Fruit fly (Drosophila melanogaster): ENCODE results near the gene CG32086.

CG32086 gene

DNA sequence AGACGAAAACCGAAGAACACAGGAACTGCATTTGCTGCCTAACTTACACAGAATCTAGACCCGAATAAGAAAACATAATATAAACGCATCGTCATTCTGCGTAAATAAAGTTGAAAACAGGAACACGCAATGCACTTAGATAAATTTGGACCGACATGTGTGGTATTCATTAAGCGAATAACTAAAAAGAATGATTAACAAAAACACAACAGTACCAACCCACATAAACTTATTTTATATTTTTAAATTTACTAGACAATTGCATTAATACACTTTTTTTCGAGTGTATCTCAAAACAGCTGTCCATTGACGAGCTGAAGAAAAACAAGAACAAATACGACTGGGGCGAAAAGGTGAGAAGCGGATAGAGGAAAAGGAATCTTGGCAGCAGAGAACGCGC lies 29.5 kb downstream of the CG32086 start (continued):
- TF ChIP-seq p53 (GFP tag; optimal IDR thresholded peaks at IDR 0.05) = peak; percentile 9
- peak; percentile 40 for TF ChIP-seq pros (GFP tag; optimal IDR thresholded peaks at IDR 0.05)
- no peak for TF ChIP-seq tna (GFP tag; IDR thresholded peaks at IDR 0.05; ENCODE audit: partially characterized antibody)
- TF ChIP-seq BEAF-32 (GFP tag; optimal IDR thresholded peaks at IDR 0.05) = no peak
- no peak for TF ChIP-seq CG7963 (GFP tag; IDR thresholded peaks at IDR 0.05; ENCODE audit: partially characterized antibody)
- TF ChIP-seq emc (GFP tag; optimal IDR thresholded peaks at IDR 0.05) = no peak
- TF ChIP-seq Hr51 (GFP tag; optimal IDR thresholded peaks at IDR 0.05) = peak; percentile 62 to 67
- peak; percentile 24 for TF ChIP-seq grn (GFP tag; optimal IDR thresholded peaks at IDR 0.05)
- no peak for TF ChIP-seq CG16779 (GFP tag; IDR thresholded peaks at IDR 0.05)
- peak; percentile 80 for TF ChIP-seq CG7556 (GFP tag; optimal IDR thresholded peaks at IDR 0.05)
- TF ChIP-seq CG3065 (GFP tag; optimal IDR thresholded peaks at IDR 0.05) = peak; percentile 73
- TF ChIP-seq Med (GFP tag) = peak; percentile 91
- peak; percentile 12 for TF ChIP-seq CG9797 (GFP tag; optimal IDR thresholded peaks at IDR 0.05)
- 0 out of 2 replicates have a peak, but pooled peaks have one; percentile 17 for TF ChIP-seq CG10321 (GFP tag; IDR thresholded peaks at IDR 0.05)
- TF ChIP-seq toy (GFP tag; IDR thresholded peaks at IDR 0.05) = no peak
- TF ChIP-seq Camta (GFP tag; optimal IDR thresholded peaks at IDR 0.05) = peak; percentile 82
- peak; percentile 15 for TF ChIP-seq trh (GFP tag; optimal IDR thresholded peaks at IDR 0.05)
- TF ChIP-seq CG10366 (GFP tag; IDR thresholded peaks at IDR 0.05) = peak; percentile 73
- peak; percentile 85 for TF ChIP-seq CG1529 (GFP tag; optimal IDR thresholded peaks at IDR 0.05)
- peak; percentile 40; the same call in 1 of the 2 replicates for TF ChIP-seq E2f2 (GFP tag; IDR thresholded peaks at IDR 0.05)
- peak; percentile 73 for TF ChIP-seq CG32772 (GFP tag; IDR thresholded peaks at IDR 0.05)
- TF ChIP-seq CG12769 (tag; optimal IDR thresholded peaks at IDR 0.05) = peak; percentile 46
- TF ChIP-seq chif (GFP tag; optimal IDR thresholded peaks at IDR 0.05) = peak; percentile 83 to 90
- peak; percentile 56; the same call in 1 of the 2 replicates for TF ChIP-seq CG32532 (GFP tag; IDR thresholded peaks at IDR 0.05)
- peak; percentile 60 for TF ChIP-seq CG10147 (GFP tag; optimal IDR thresholded peaks at IDR 0.05)
- peak; percentile 96 for TF ChIP-seq CG14710 (tag; optimal IDR thresholded peaks at IDR 0.05)
- peak; percentile 48 for TF ChIP-seq CG12299 (tag; optimal IDR thresholded peaks at IDR 0.05)
- no peak for TF ChIP-seq Hand (GFP tag; optimal IDR thresholded peaks at IDR 0.05)
- TF ChIP-seq lola (GFP tag; optimal IDR thresholded peaks at IDR 0.05) = peak in 1 of 3 experiments; percentile 96
- TF ChIP-seq Rx (GFP tag; IDR thresholded peaks at IDR 0.05) = peak; percentile 56; the same call in 1 of the 2 replicates
- peak; percentile 64 for TF ChIP-seq ewg (GFP tag; optimal IDR thresholded peaks at IDR 0.05)
- TF ChIP-seq Dip2 (GFP tag; IDR thresholded peaks at IDR 0.05) = no peak
- TF ChIP-seq CG4404 (GFP tag; IDR thresholded peaks at IDR 0.05) = peak; percentile 90
- peak; percentile 20 for TF ChIP-seq mam (GFP tag; optimal IDR thresholded peaks at IDR 0.05)
- peak; percentile 72 for TF ChIP-seq jing (GFP tag; optimal IDR thresholded peaks at IDR 0.05)
- peak; percentile 82 for TF ChIP-seq CG1602 (GFP tag; optimal IDR thresholded peaks at IDR 0.05)
- peak; percentile 49 for TF ChIP-seq BtbVII (GFP tag; optimal IDR thresholded peaks at IDR 0.05)
- TF ChIP-seq CG10274 (GFP tag; optimal IDR thresholded peaks at IDR 0.05) = peak; percentile 31
- TF ChIP-seq chm (GFP tag; IDR thresholded peaks at IDR 0.05) = peak; percentile 82; the same call in 1 of the 2 replicates
- TF ChIP-seq CG11696 (GFP tag; IDR thresholded peaks at IDR 0.05) = peak; percentile 67
- TF ChIP-seq Oli (tag; optimal IDR thresholded peaks at IDR 0.05) = peak; percentile 84
- no peak for TF ChIP-seq CG2129 (GFP tag; IDR thresholded peaks at IDR 0.05; ENCODE audit: partially characterized antibody)
- peak; percentile 43; the same call in 1 of the 2 replicates for TF ChIP-seq Rfx (GFP tag; IDR thresholded peaks at IDR 0.05)
- no peak for TF ChIP-seq Taf1 (GFP tag; IDR thresholded peaks at IDR 0.05)
- TF ChIP-seq CG14441 (GFP tag; IDR thresholded peaks at IDR 0.05) = peak; percentile 68
- peak; percentile 86 for TF ChIP-seq unpg (GFP tag; optimal IDR thresholded peaks at IDR 0.05)
- peak; percentile 63 for TF ChIP-seq CG7987 (GFP tag; optimal IDR thresholded peaks at IDR 0.05)
- 0 out of 3 replicates have a peak, but pooled peaks have one; percentile 21 for TF ChIP-seq CG2889 (GFP tag; IDR thresholded peaks at IDR 0.05)
- no peak for TF ChIP-seq D (optimal IDR thresholded peaks at IDR 0.05)
- TF ChIP-seq D (GFP tag; optimal IDR thresholded peaks at IDR 0.05) = peak; percentile 89
